Worm (Caenorhabditis elegans) whole organism, late embryonic: ENCODE results near the gene T28A11.25.

Experiments used
- ceh-18 ChIP-seq: sonication (generic microtip); optimal IDR thresholded peaks from 2 replicates; lab custom pipeline; 2016; ENCODE audit warnings: missing genetic modification characterization, missing compliant biosample characterization
- ceh-30 ChIP-seq: fragments of 150-350 bp; optimal IDR thresholded peaks from 2 replicates; lab custom pipeline; 2014; ENCODE audit warnings: missing biosample characterization, missing genetic modification characterization
- che-1 ChIP-seq: sonication (generic microtip); optimal IDR thresholded peaks from 2 replicates; lab custom pipeline; 2016; ENCODE audit warnings: mild to moderate bottlenecking, missing genetic modification characterization, missing compliant biosample characterization
- fkh-10 ChIP-seq: fragments of 150-350 bp; optimal IDR thresholded peaks from 2 replicates; lab custom pipeline; 2014; ENCODE audit warnings: missing biosample characterization, missing genetic modification reagents, missing genetic modification characterization
- hlh-30 ChIP-seq: sonication (generic microtip); optimal IDR thresholded peaks from 2 replicates; lab custom pipeline; 2017; ENCODE audit warnings: antibody characterized with exemption, missing genetic modification characterization, missing compliant biosample characterization; ENCODE audit not compliant: insufficient read depth
- lin-11 ChIP-seq: fragments of 200-800 bp; sonication (Bioruptor generic); optimal IDR thresholded peaks from 2 replicates; lab custom pipeline; 2018; ENCODE audit warnings: mild to moderate bottlenecking, missing genetic modification characterization, missing compliant biosample characterization
- nhr-11 ChIP-seq: fragments of 150-350 bp; optimal IDR thresholded peaks from 2 replicates; lab custom pipeline; 2014; ENCODE audit warnings: missing biosample characterization, missing genetic modification characterization
- nhr-232 ChIP-seq: sonication (generic microtip); optimal IDR thresholded peaks from 2 replicates; lab custom pipeline; 2016; ENCODE audit warnings: missing genetic modification characterization, missing compliant biosample characterization
- pqm-1 ChIP-seq: sonication (generic microtip); optimal IDR thresholded peaks from 2 replicates; lab custom pipeline; 2016; ENCODE audit warnings: missing genetic modification characterization, missing compliant biosample characterization
- sox-4 ChIP-seq: sonication (generic microtip); optimal IDR thresholded peaks from 2 replicates; lab custom pipeline; 2017; ENCODE audit warnings: mild to moderate bottlenecking, missing genetic modification characterization, inconsistent platforms, missing compliant biosample characterization
- unc-3 ChIP-seq, 2 experiments: fragments of 200-800 bp in 1 of 2; sonication (Bioruptor generic) in 1 of 2; sonication (generic microtip) in 1 of 2; conservative IDR thresholded peaks in 1 of 2; optimal IDR thresholded peaks in 1 of 2; 2 replicates each; pipeline versions ENCODE4 v1.3.6 to Lab custom; 2016 to 2022; ENCODE audit warnings: missing compliant biosample characterization in 2 of 2, missing genetic modification characterization in 2 of 2, missing genetic modification reagents in 1 of 2

- TF ChIP-seq nhr-232 (no peak), sox-4 (no peak), che-1 (no peak), hlh-30 (tag; lab: Kevin White, UChicago) (no peak), fkh-10 (no peak), unc-3 (GFP tag; conservative IDR thresholded peaks at IDR 0.05; lab: Robert Waterston, UW) (no peak), unc-3 (tag; optimal IDR thresholded peaks at IDR 0.05; lab: Kevin White, UChicago) (no peak), lin-11 (no peak), pqm-1 (tag; lab: Kevin White, UChicago) (no peak), ceh-30 (tag; lab: Kevin White, UChicago) (no peak), ceh-18 (tag; lab: Kevin White, UChicago) (no peak), nhr-11 (tag; lab: Kevin White, UChicago) (no peak)
Measured at ce11 chrV:3257277-3257676, 24.3 kb upstream of the T28A11.25 start, which contains the start of gene T28A11.22.
